Fruit fly (Drosophila melanogaster) Kc167 (cell line): ENCODE data around the gene Brd8.

Experiments
- Myc ChIP-seq: fragments of >200 bp; optimal IDR thresholded peaks from 2 replicates; lab custom pipeline; 2017; ENCODE audit warnings: missing external identifiers
- Sin3A ChIP-seq: fragments of >200 bp; optimal IDR thresholded peaks from 2 replicates; lab custom pipeline; 2018; ENCODE audit warnings: missing external identifiers
- h ChIP-seq: fragments of >200 bp; optimal IDR thresholded peaks from 3 replicates; lab custom pipeline; 2018; ENCODE audit warnings: missing external identifiers
- insv ChIP-seq: fragments of >200 bp; optimal IDR thresholded peaks from 3 replicates; lab custom pipeline; 2018; ENCODE audit warnings: missing external identifiers
- psq ChIP-seq: fragments of >200 bp; optimal IDR thresholded peaks from 2 replicates; lab custom pipeline; 2017; ENCODE audit warnings: missing external identifiers
- ttk ChIP-seq: sonication (Bioruptor generic); optimal IDR thresholded peaks from 2 replicates; lab custom pipeline; 2017; ENCODE audit warnings: missing external identifiers

dm6 chr3R:29207996-29208395, 15.3 kb upstream of the Brd8 start:
- no peak for TF ChIP-seq psq (lab: Kevin White, UChicago)
- no peak for TF ChIP-seq Sin3A (lab: Kevin White, UChicago)
- no peak for TF ChIP-seq h
- TF ChIP-seq ttk (lab: Kevin White, UChicago): no peak
- TF ChIP-seq insv (lab: Kevin White, UChicago): no peak
- TF ChIP-seq Myc: no peak
